Worm (Caenorhabditis elegans): ENCODE measurements around the gene gst-11.

DNA sequence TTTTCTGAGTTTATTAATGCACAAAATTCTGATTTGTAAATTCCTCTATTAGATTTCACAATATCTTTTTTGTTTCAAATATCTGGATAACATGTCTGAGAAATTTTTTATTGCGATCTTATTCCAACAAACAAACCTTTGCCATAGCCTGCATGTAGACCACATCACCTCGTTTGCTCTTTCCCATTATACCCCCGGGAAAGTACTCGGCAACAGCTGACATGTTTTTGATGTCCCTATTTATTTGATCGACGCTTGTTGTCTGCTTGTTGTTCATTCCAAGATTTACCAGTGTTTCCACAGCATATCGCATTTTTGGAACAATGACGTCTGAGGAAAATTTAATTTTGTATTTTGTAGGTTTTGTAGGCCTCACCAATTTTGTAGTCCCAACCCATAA, 33.7 kb downstream of the gst-11 start:
- no peak for TF ChIP-seq F57A8.1 (GFP tag; optimal IDR thresholded peaks at IDR 0.05)
- no peak for TF ChIP-seq unc-130 (GFP tag; optimal IDR thresholded peaks at IDR 0.05)
